Worm (Caenorhabditis elegans) whole organism, L2 larva: ENCODE data around the gene fan-1.

ENCODE experiments used
- C34F6.9 ChIP-seq: fragments of 150-350 bp; optimal IDR thresholded peaks from 2 replicates; lab custom pipeline; 2014; ENCODE audit warnings: missing biosample characterization, missing genetic modification characterization
- F13H6.1 ChIP-seq: sonication (generic microtip); optimal IDR thresholded peaks from 2 replicates; lab custom pipeline; 2016; ENCODE audit warnings: missing genetic modification characterization, missing compliant biosample characterization
- Y55F3AM.14 ChIP-seq: fragments of 200-800 bp; sonication (Bioruptor generic); optimal IDR thresholded peaks from 2 replicates; lab custom pipeline; 2018; ENCODE audit warnings: mild to moderate bottlenecking, missing genetic modification characterization, missing compliant biosample characterization
- ZK546.5 ChIP-seq: sonication (generic microtip); optimal IDR thresholded peaks from 2 replicates; lab custom pipeline; 2017; ENCODE audit warnings: missing biosample characterization, missing genetic modification characterization
- alr-1 ChIP-seq: fragments of 150-350 bp; optimal IDR thresholded peaks from 2 replicates; lab custom pipeline; 2014; ENCODE audit warnings: missing biosample characterization, missing genetic modification characterization
- aly-2 ChIP-seq: fragments of 150-350 bp; optimal IDR thresholded peaks from 2 replicates; lab custom pipeline; 2014; ENCODE audit warnings: missing biosample characterization, missing genetic modification characterization
- blmp-1 ChIP-seq: sonication (generic microtip); optimal IDR thresholded peaks from 2 replicates; lab custom pipeline; 2017; ENCODE audit warnings: missing genetic modification characterization, mild to moderate bottlenecking, missing compliant biosample characterization, antibody characterized with exemption, moderate library complexity; ENCODE audit not compliant: insufficient read depth
- ceh-16 ChIP-seq: fragments of 150-350 bp; optimal IDR thresholded peaks from 2 replicates; lab custom pipeline; 2014; ENCODE audit warnings: missing biosample characterization, missing genetic modification characterization
- ceh-82 ChIP-seq: fragments of 150-350 bp; optimal IDR thresholded peaks from 2 replicates; lab custom pipeline; 2014; ENCODE audit warnings: missing biosample characterization, missing genetic modification characterization
- crh-2 ChIP-seq: sonication (generic microtip); optimal IDR thresholded peaks from 2 replicates; lab custom pipeline; 2017; ENCODE audit warnings: missing biosample characterization, missing genetic modification characterization
- egl-27 ChIP-seq: sonication (generic microtip); optimal IDR thresholded peaks from 3 replicates; lab custom pipeline; 2017; ENCODE audit warnings: missing biosample characterization, missing genetic modification reagents, missing genetic modification characterization
- elt-3 ChIP-seq: sonication (generic microtip); optimal IDR thresholded peaks from 2 replicates; lab custom pipeline; 2017; ENCODE audit warnings: missing biosample characterization, missing genetic modification characterization
- fos-1 ChIP-seq: fragments of 150-350 bp; optimal IDR thresholded peaks from 2 replicates; lab custom pipeline; 2014; ENCODE audit warnings: missing biosample characterization, missing genetic modification characterization
- gmeb-1 ChIP-seq: fragments of 150-350 bp; optimal IDR thresholded peaks from 2 replicates; lab custom pipeline; 2014; ENCODE audit warnings: missing biosample characterization, missing genetic modification characterization
- lin-11 ChIP-seq: fragments of 150-350 bp; sonication (generic microtip); optimal IDR thresholded peaks from 2 replicates; lab custom pipeline; 2014; ENCODE audit warnings: missing biosample characterization, missing genetic modification characterization, inconsistent platforms, mixed read lengths
- lin-13 ChIP-seq: fragments of 150-350 bp; optimal IDR thresholded peaks from 2 replicates; lab custom pipeline; 2014; ENCODE audit warnings: missing biosample characterization, missing genetic modification reagents, missing genetic modification characterization
- lin-39 ChIP-seq: fragments of 150-350 bp; optimal IDR thresholded peaks from 2 replicates; lab custom pipeline; 2014; ENCODE audit warnings: missing biosample characterization, missing genetic modification reagents, missing genetic modification characterization
- lsy-2 ChIP-seq, 2 experiments: fragments of 150-350 bp in 1 of 2; sonication (generic microtip) in 1 of 2; optimal IDR thresholded peaks; 2 replicates each; lab custom pipeline; 2014 to 2017; ENCODE audit warnings: missing biosample characterization in 2 of 2, missing genetic modification characterization in 2 of 2
- mab-5 ChIP-seq: fragments of 150-350 bp; optimal IDR thresholded peaks from 2 replicates; lab custom pipeline; 2014; ENCODE audit warnings: missing biosample characterization, missing genetic modification characterization
- mbf-1 ChIP-seq: sonication (generic microtip); optimal IDR thresholded peaks from 2 replicates; lab custom pipeline; 2017; ENCODE audit warnings: missing biosample characterization, missing genetic modification characterization
- mdl-1 ChIP-seq, 2 experiments: fragments of 150-350 bp in 1 of 2; sonication (generic microtip) in 1 of 2; optimal IDR thresholded peaks; 2 replicates each; lab custom pipeline; 2017; ENCODE audit warnings: missing biosample characterization in 2 of 2, missing genetic modification characterization in 2 of 2
- nhr-10 ChIP-seq: sonication (generic microtip); optimal IDR thresholded peaks from 2 replicates; lab custom pipeline; 2017; ENCODE audit warnings: missing biosample characterization, missing genetic modification characterization
- nhr-11 ChIP-seq: fragments of 150-350 bp; optimal IDR thresholded peaks from 2 replicates; lab custom pipeline; 2014; ENCODE audit warnings: missing biosample characterization, missing genetic modification characterization
- nhr-12 ChIP-seq: fragments of 150-350 bp; optimal IDR thresholded peaks from 2 replicates; lab custom pipeline; 2014; ENCODE audit warnings: missing biosample characterization, missing genetic modification characterization
- nhr-129 ChIP-seq: fragments of 150-350 bp; optimal IDR thresholded peaks from 2 replicates; lab custom pipeline; 2014; ENCODE audit warnings: missing biosample characterization, missing genetic modification characterization
- nhr-21 ChIP-seq: fragments of 150-350 bp; optimal IDR thresholded peaks from 2 replicates; lab custom pipeline; 2014; ENCODE audit warnings: missing biosample characterization, missing genetic modification characterization
- nhr-23 ChIP-seq: fragments of 150-350 bp; optimal IDR thresholded peaks from 2 replicates; lab custom pipeline; 2014; ENCODE audit warnings: missing biosample characterization, missing genetic modification reagents, missing genetic modification characterization
- nhr-25 ChIP-seq: fragments of 150-350 bp; sonication (generic microtip); optimal IDR thresholded peaks from 3 replicates; lab custom pipeline; 2014; ENCODE audit warnings: missing biosample characterization, missing genetic modification characterization
- nhr-6 ChIP-seq: fragments of 150-350 bp; optimal IDR thresholded peaks from 2 replicates; lab custom pipeline; 2014; ENCODE audit warnings: missing biosample characterization, missing genetic modification characterization
- nhr-77 ChIP-seq: fragments of 150-350 bp; optimal IDR thresholded peaks from 2 replicates; lab custom pipeline; 2014; ENCODE audit warnings: missing biosample characterization, missing genetic modification characterization
- peb-1 ChIP-seq: fragments of 150-350 bp; optimal IDR thresholded peaks from 2 replicates; lab custom pipeline; 2014; ENCODE audit warnings: missing biosample characterization, missing genetic modification characterization
- sem-4 ChIP-seq: fragments of 150-350 bp; optimal IDR thresholded peaks from 2 replicates; lab custom pipeline; 2014; ENCODE audit warnings: missing biosample characterization, missing genetic modification reagents, missing genetic modification characterization
- skn-1 ChIP-seq: sonication (generic microtip); optimal IDR thresholded peaks from 2 replicates; lab custom pipeline; 2017; ENCODE audit warnings: missing biosample characterization, missing genetic modification characterization
- sma-3 ChIP-seq: sonication (generic microtip); optimal IDR thresholded peaks from 2 replicates; lab custom pipeline; 2016; ENCODE audit warnings: missing genetic modification reagents, missing genetic modification characterization, missing compliant biosample characterization
- sma-9 ChIP-seq, 2 experiments: fragments of 150-350 bp in 1 of 2; sonication (generic microtip) in 1 of 2; optimal IDR thresholded peaks; 2 replicates each; lab custom pipeline; 2014 to 2016; ENCODE audit warnings: missing genetic modification characterization in 2 of 2, mild to moderate bottlenecking in 1 of 2, missing biosample characterization in 1 of 2, missing compliant biosample characterization in 1 of 2, missing genetic modification reagents in 1 of 2, moderate library complexity in 1 of 2
- unc-39 ChIP-seq: fragments of 150-350 bp; optimal IDR thresholded peaks from 2 replicates; lab custom pipeline; 2014; ENCODE audit warnings: missing biosample characterization, missing genetic modification characterization
- unc-55 ChIP-seq: fragments of 150-350 bp; sonication (generic microtip); optimal IDR thresholded peaks from 3 replicates; lab custom pipeline; 2014; ENCODE audit warnings: missing biosample characterization, missing genetic modification reagents, missing genetic modification characterization
- unc-62 ChIP-seq: fragments of 150-350 bp; optimal IDR thresholded peaks from 2 replicates; lab custom pipeline; 2014; ENCODE audit warnings: missing biosample characterization, missing genetic modification reagents, missing genetic modification characterization
- zag-1 ChIP-seq: fragments of 150-350 bp; optimal IDR thresholded peaks from 2 replicates; lab custom pipeline; 2014; ENCODE audit warnings: missing biosample characterization, missing genetic modification characterization
- ztf-1 ChIP-seq: fragments of 200-800 bp; sonication (Bioruptor generic); conservative IDR thresholded peaks from 2 replicates; pipeline ENCODE4 v1.3.6; 2022; ENCODE audit warnings: missing genetic modification characterization, missing compliant biosample characterization
- ztf-11 ChIP-seq: sonication (generic microtip); optimal IDR thresholded peaks from 2 replicates; lab custom pipeline; 2017; ENCODE audit warnings: missing biosample characterization, missing genetic modification characterization
- ztf-4 ChIP-seq: fragments of 150-350 bp; optimal IDR thresholded peaks from 2 replicates; lab custom pipeline; 2014; ENCODE audit warnings: missing biosample characterization, missing genetic modification characterization

The fan-1 gene

ce11 chrIV:6555388-6556330, 7.2 kb downstream of the fan-1 start, which contains the start of gene paqr-1 (continued):
- TF ChIP-seq unc-55: peak; percentile 84
- TF ChIP-seq ceh-16 (tag; lab: Kevin White, UChicago): no peak
- TF ChIP-seq unc-39: no peak
- no peak for TF ChIP-seq nhr-11 (tag; lab: Kevin White, UChicago)
- no peak for TF ChIP-seq nhr-10 (tag; lab: Kevin White, UChicago)
- TF ChIP-seq nhr-129 (tag; lab: Kevin White, UChicago): peak; percentile 31
- no peak for TF ChIP-seq ztf-11 (tag; lab: Kevin White, UChicago)
- TF ChIP-seq nhr-77: no peak
- no peak for TF ChIP-seq ztf-1
- TF ChIP-seq lin-39 (tag; lab: Kevin White, UChicago): no peak
- TF ChIP-seq alr-1 (tag; lab: Kevin White, UChicago): no peak
- TF ChIP-seq nhr-23: no peak
- TF ChIP-seq zag-1 (tag; lab: Kevin White, UChicago): no peak
- no peak for TF ChIP-seq skn-1 (tag; lab: Kevin White, UChicago)
- no peak for TF ChIP-seq Y55F3AM.14 (GFP tag; lab: Kevin White, UChicago)
- peak; percentile 14 for TF ChIP-seq crh-2

DNA sequence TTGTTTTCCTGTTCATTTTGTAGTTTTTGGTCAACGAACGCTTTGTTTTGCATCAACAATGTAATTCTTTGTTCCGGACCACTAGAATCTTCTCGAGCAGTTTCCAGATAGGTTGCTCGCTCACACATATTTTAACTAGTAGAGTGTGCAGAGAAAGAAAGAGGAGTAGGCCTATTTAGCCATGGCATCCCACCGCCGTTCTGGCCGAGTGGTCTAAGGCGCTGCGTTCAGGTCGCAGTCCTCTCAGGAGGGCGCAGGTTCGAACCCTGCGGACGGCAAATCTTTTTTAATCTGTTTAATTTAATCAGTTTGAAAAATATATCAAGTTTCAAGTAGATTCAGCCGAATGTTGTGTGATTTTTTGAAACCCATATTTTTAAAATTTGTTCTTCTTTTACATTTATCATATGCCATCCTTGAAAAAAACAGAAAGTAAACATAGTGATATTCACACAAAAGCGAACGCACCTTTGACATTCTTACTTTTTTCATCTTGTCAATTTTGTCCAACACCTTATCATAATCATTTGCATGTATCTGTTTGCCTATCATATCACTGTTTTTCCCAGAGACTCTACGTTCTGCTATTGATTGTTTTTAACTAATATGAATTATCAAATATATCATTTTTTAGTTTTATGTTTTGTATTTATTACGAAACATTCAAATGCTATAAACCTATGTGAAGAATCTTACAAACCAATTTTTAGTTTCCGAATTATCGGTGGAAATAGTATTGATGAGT, 8.3 kb downstream of the fan-1 start, which contains the start of gene try-3:
Gene try-3 (plus strand): TSS at position 532 of the 745 bp plus-strand sequence.
- peak; percentile 34 for TF ChIP-seq ztf-4 (tag; lab: Kevin White, UChicago)
- TF ChIP-seq ceh-82 (tag; lab: Kevin White, UChicago): no peak
- peak; percentile 56 for TF ChIP-seq gmeb-1 (tag; lab: Kevin White, UChicago)
- TF ChIP-seq zag-1 (tag; lab: Kevin White, UChicago): peak; percentile 26
- peak in 1 of 2 experiments; percentile 60 for TF ChIP-seq mdl-1 (tag; optimal IDR thresholded peaks at IDR 0.05; lab: Kevin White, UChicago)
- peak; percentile 12 for TF ChIP-seq blmp-1 (tag; lab: Kevin White, UChicago)
- no peak for TF ChIP-seq nhr-23
- peak; percentile 69 for TF ChIP-seq unc-55
- TF ChIP-seq lin-11 (tag; lab: Kevin White, UChicago): peak; percentile 56
- TF ChIP-seq unc-39: no peak
- TF ChIP-seq peb-1 (tag; lab: Kevin White, UChicago): no peak
- no peak for TF ChIP-seq sem-4 (tag; lab: Kevin White, UChicago)
- peak; percentile 44 to 70 for TF ChIP-seq lsy-2 (tag; optimal IDR thresholded peaks at IDR 0.05; lab: Kevin White, UChicago)
- peak; percentile 77 for TF ChIP-seq C34F6.9 (tag; lab: Kevin White, UChicago)
- TF ChIP-seq F13H6.1 (tag; lab: Kevin White, UChicago): peak; percentile 61
- peak; percentile 33 for TF ChIP-seq fos-1
- TF ChIP-seq aly-2: no peak
- TF ChIP-seq lin-13 (GFP tag; lab: Kevin White, UChicago): peak; percentile 72
- no peak for TF ChIP-seq unc-62 (GFP tag; lab: Kevin White, UChicago)
- peak; percentile 15 for TF ChIP-seq nhr-21 (tag; lab: Kevin White, UChicago)
- no peak for TF ChIP-seq mab-5 (tag; lab: Kevin White, UChicago)
- no peak for TF ChIP-seq elt-3 (tag; lab: Kevin White, UChicago)
- peak; percentile 78 for TF ChIP-seq crh-2
- TF ChIP-seq nhr-129 (tag; lab: Kevin White, UChicago): peak; percentile 73
- no peak for TF ChIP-seq nhr-6 (tag; lab: Kevin White, UChicago)
- TF ChIP-seq nhr-25 (tag; lab: Kevin White, UChicago): peak; percentile 19
- no peak for TF ChIP-seq lin-39 (tag; lab: Kevin White, UChicago)
- TF ChIP-seq sma-3 (GFP tag; lab: Kevin White, UChicago): peak; percentile 64
- no peak for TF ChIP-seq ztf-11 (tag; lab: Kevin White, UChicago)
- no peak for TF ChIP-seq skn-1 (tag; lab: Kevin White, UChicago)
- peak; percentile 70 for TF ChIP-seq sma-9 (GFP tag; optimal IDR thresholded peaks at IDR 0.05; lab: Kevin White, UChicago)
- TF ChIP-seq sma-9 (tag; optimal IDR thresholded peaks at IDR 0.05; lab: Kevin White, UChicago): no peak
- peak; percentile 21 for TF ChIP-seq egl-27 (tag; lab: Kevin White, UChicago)
- peak; percentile 24 for TF ChIP-seq Y55F3AM.14 (GFP tag; lab: Kevin White, UChicago)
- no peak for TF ChIP-seq ztf-1
- TF ChIP-seq nhr-10 (tag; lab: Kevin White, UChicago): no peak
- TF ChIP-seq mbf-1 (tag; lab: Kevin White, UChicago): no peak
- no peak for TF ChIP-seq ZK546.5 (tag; lab: Kevin White, UChicago)
- TF ChIP-seq nhr-12: no peak
